Fruit fly (Drosophila melanogaster) whole organism, pupa: ENCODE data around the gene CG32192.

Experiments used
- CG10348 ChIP-seq: fragments of 200-800 bp; sonication (Bioruptor generic); IDR thresholded peaks from 2 replicates; pipeline ENCODE4 v1.3.6; 2022; ENCODE audit warnings: missing biosample characterization, missing genetic modification characterization
- CG12605 ChIP-seq: fragments of 200-800 bp; sonication (Bioruptor generic); IDR thresholded peaks from 2 replicates; pipeline ENCODE4 v1.3.6; 2022; ENCODE audit warnings: missing biosample characterization, missing genetic modification characterization
- CG13204 ChIP-seq: fragments of 200-800 bp; sonication (Bioruptor generic); optimal IDR thresholded peaks from 2 replicates; lab custom pipeline; 2018; ENCODE audit warnings: missing biosample characterization, mild to moderate bottlenecking, missing genetic modification characterization, moderate library complexity
- CG14655 ChIP-seq: fragments of 200-800 bp; sonication (Bioruptor generic); optimal IDR thresholded peaks from 3 replicates; lab custom pipeline; 2017; ENCODE audit warnings: mild to moderate bottlenecking, missing biosample characterization, missing genetic modification reagents, missing genetic modification characterization
- CG15710 ChIP-seq: fragments of 200-800 bp; sonication (Bioruptor generic); optimal IDR thresholded peaks from 2 replicates; lab custom pipeline; 2018; ENCODE audit warnings: missing biosample characterization, mild to moderate bottlenecking, missing genetic modification characterization, moderate library complexity
- CG17806 ChIP-seq: fragments of 200-800 bp; sonication (Bioruptor generic); optimal IDR thresholded peaks from 2 replicates; lab custom pipeline; 2018; ENCODE audit warnings: missing biosample characterization, mild to moderate bottlenecking, missing genetic modification characterization, moderate library complexity
- CG32121 ChIP-seq: fragments of 200-800 bp; sonication (Bioruptor generic); IDR thresholded peaks from 2 replicates; pipeline ENCODE4 v1.3.6; 2022; ENCODE audit warnings: missing biosample characterization, missing genetic modification characterization
- CG34367 ChIP-seq: fragments of 200-800 bp; sonication (Bioruptor generic); optimal IDR thresholded peaks from 2 replicates; lab custom pipeline; 2018; ENCODE audit warnings: missing biosample characterization, mild to moderate bottlenecking, missing genetic modification characterization
- CG4496 ChIP-seq: fragments of 200-800 bp; sonication (Bioruptor generic); IDR thresholded peaks from 3 replicates; pipeline ENCODE4 v1.3.6; 2022; ENCODE audit warnings: missing biosample characterization, missing genetic modification characterization
- CG8159 ChIP-seq: fragments of 200-800 bp; sonication (Bioruptor generic); optimal IDR thresholded peaks from 3 replicates; lab custom pipeline; 2018; ENCODE audit warnings: missing biosample characterization, mild to moderate bottlenecking, missing genetic modification characterization, moderate library complexity
- CG8301 ChIP-seq: fragments of 200-800 bp; sonication (Bioruptor generic); optimal IDR thresholded peaks from 2 replicates; lab custom pipeline; 2018; ENCODE audit warnings: missing biosample characterization, mild to moderate bottlenecking, missing genetic modification characterization
- CG9948 ChIP-seq: fragments of 200-800 bp; sonication (Bioruptor generic); optimal IDR thresholded peaks from 2 replicates; lab custom pipeline; 2018; ENCODE audit warnings: missing biosample characterization, mild to moderate bottlenecking, missing genetic modification characterization, moderate library complexity
- D1 ChIP-seq: fragments of 200-800 bp; sonication (Bioruptor generic); optimal IDR thresholded peaks from 2 replicates; lab custom pipeline; 2018; ENCODE audit warnings: missing biosample characterization, mild to moderate bottlenecking, missing genetic modification characterization, moderate library complexity
- EcR ChIP-seq: fragments of 200-800 bp; sonication (Bioruptor generic); optimal IDR thresholded peaks from 3 replicates; lab custom pipeline; 2019; ENCODE audit warnings: missing biosample characterization, missing genetic modification characterization, mild to moderate bottlenecking, moderate library complexity, missing genetic modification reagents
- Ets98B ChIP-seq: fragments of 200-800 bp; sonication (Bioruptor generic); IDR thresholded peaks from 2 replicates; pipeline ENCODE4 v1.3.6; 2022; ENCODE audit warnings: missing biosample characterization, missing genetic modification characterization
- Pif1A ChIP-seq: fragments of 200-800 bp; sonication (Bioruptor generic); optimal IDR thresholded peaks from 3 replicates; lab custom pipeline; 2016; ENCODE audit warnings: missing biosample characterization, missing genetic modification characterization
- Pif1B ChIP-seq: fragments of 200-800 bp; sonication (Bioruptor generic); optimal IDR thresholded peaks from 3 replicates; lab custom pipeline; 2016; ENCODE audit warnings: missing biosample characterization, missing genetic modification characterization
- Snoo ChIP-seq: fragments of 200-800 bp; sonication (Bioruptor generic); optimal IDR thresholded peaks from 3 replicates; lab custom pipeline; 2017; ENCODE audit warnings: missing biosample characterization, mild to moderate bottlenecking, missing genetic modification characterization, inconsistent platforms
- fd96Ca ChIP-seq: fragments of 200-800 bp; sonication (Bioruptor generic); IDR thresholded peaks from 3 replicates; pipeline ENCODE4 v1.3.6; 2022; ENCODE audit warnings: missing biosample characterization, missing genetic modification characterization
- gl ChIP-seq: fragments of 200-800 bp; sonication (Bioruptor generic); optimal IDR thresholded peaks from 2 replicates; lab custom pipeline; 2018; ENCODE audit warnings: missing biosample characterization, mild to moderate bottlenecking, missing genetic modification characterization
- rn ChIP-seq: fragments of 200-800 bp; sonication (Bioruptor generic); IDR thresholded peaks from 2 replicates; pipeline ENCODE4 v1.3.6; 2022; ENCODE audit warnings: missing biosample characterization, missing genetic modification characterization

CG32192 gene

dm6 chr3L:18034498-18034897 lies 5.6 kb upstream of the CG32192 start:
- TF ChIP-seq CG8159 (no peak), CG8301 (tag; lab: Kevin White, UChicago) (no peak), Pif1A (GFP tag; lab: Kevin White, UChicago) (no peak), rn (GFP tag; lab: Robert Waterston, UW) (no peak), CG9948 (tag; lab: Kevin White, UChicago) (no peak), CG34367 (tag; lab: Kevin White, UChicago) (no peak)

dm6 chr3L:18036995-18037394 lies 3.1 kb upstream of the CG32192 start:
- TF ChIP-seq CG15710 (tag; lab: Kevin White, UChicago) (no peak), EcR (GFP tag; lab: Kevin White, UChicago) (peak; percentile 97), CG17806 (tag; lab: Kevin White, UChicago) (no peak), Pif1B (GFP tag; lab: Kevin White, UChicago) (no peak), Ets98B (GFP tag; lab: Robert Waterston, UW) (no peak), CG13204 (GFP tag; lab: Kevin White, UChicago) (no peak)

- TF ChIP-seq CG13204 (GFP tag; lab: Kevin White, UChicago) (peak; percentile 45), Ets98B (GFP tag; lab: Robert Waterston, UW) (no peak), CG9948 (tag; lab: Kevin White, UChicago) (peak; percentile 94), CG8159 (peak; percentile 93), rn (GFP tag; lab: Robert Waterston, UW) (no peak), CG14655 (GFP tag; lab: Kevin White, UChicago) (peak; percentile 69), fd96Ca (GFP tag; lab: Robert Waterston, UW) (no peak), Pif1A (GFP tag; lab: Kevin White, UChicago) (peak; percentile 76), CG8301 (tag; lab: Kevin White, UChicago) (peak; percentile 43), CG10348 (no peak), EcR (GFP tag; lab: Kevin White, UChicago) (peak; percentile 99), Snoo (tag; lab: Kevin White, UChicago) (peak; percentile 87), CG15710 (tag; lab: Kevin White, UChicago) (peak; percentile 93), CG32121 (GFP tag; lab: Robert Waterston, UW) (no peak), Pif1B (GFP tag; lab: Kevin White, UChicago) (peak; percentile 68), CG34367 (tag; lab: Kevin White, UChicago) (peak; percentile 88), CG4496 (no peak), gl (peak; percentile 67), CG17806 (tag; lab: Kevin White, UChicago) (peak; percentile 93), D1 (peak; percentile 86), CG12605 (GFP tag; lab: Robert Waterston, UW) (no peak)
Observed at dm6 chr3L:18037459-18038092, 2.5 kb upstream of the CG32192 start.

dm6 chr3L:18038122-18038762 lies 1.9 kb upstream of the CG32192 start:
- TF ChIP-seq EcR (GFP tag; lab: Kevin White, UChicago) (peak; percentile 74), D1 (peak; percentile 34), CG17806 (tag; lab: Kevin White, UChicago) (peak; percentile 67), gl (peak; percentile 50), CG34367 (tag; lab: Kevin White, UChicago) (peak; percentile 37), CG13204 (GFP tag; lab: Kevin White, UChicago) (peak; percentile 28), CG8159 (peak; percentile 68), CG4496 (no peak), Pif1A (GFP tag; lab: Kevin White, UChicago) (no peak), CG15710 (tag; lab: Kevin White, UChicago) (peak; percentile 63), CG9948 (tag; lab: Kevin White, UChicago) (peak; percentile 50)
- TF ChIP-seq, all 21 proteins: peak for 9

- TF ChIP-seq Snoo (tag; lab: Kevin White, UChicago) (no peak), gl (no peak), CG34367 (tag; lab: Kevin White, UChicago) (no peak), Pif1B (GFP tag; lab: Kevin White, UChicago) (no peak), CG8301 (tag; lab: Kevin White, UChicago) (no peak), EcR (GFP tag; lab: Kevin White, UChicago) (no peak), rn (GFP tag; lab: Robert Waterston, UW) (no peak), CG10348 (no peak), fd96Ca (GFP tag; lab: Robert Waterston, UW) (no peak), CG8159 (no peak), CG14655 (GFP tag; lab: Kevin White, UChicago) (no peak), CG4496 (no peak)
Observed at dm6 chr3L:18042433-18042832, 2.3 kb downstream of the CG32192 start, which contains the start of gene CG42393. Gene CG42393, plus strand, starts transcription at chr3L:18042733.
